Fruit fly (Drosophila melanogaster) whole organism, embryonic: Measurements from ENCODE around the gene usp.
A peak's percentile ranks its signal among the peaks of the same experiment; 100 is the strongest.

Experiments used
- Antp ChIP-seq: fragments of 200-800 bp; sonication (Bioruptor generic); optimal IDR thresholded peaks from 3 replicates; lab custom pipeline; 2016; ENCODE audit warnings: missing biosample characterization, missing genetic modification characterization
- Atf3 ChIP-seq: fragments of 200-800 bp; sonication (Bioruptor generic); optimal IDR thresholded peaks from 3 replicates; lab custom pipeline; 2016; ENCODE audit warnings: missing biosample characterization, missing genetic modification characterization
- BEAF-32 ChIP-seq: fragments of 200-800 bp; sonication (Bioruptor generic); optimal IDR thresholded peaks from 3 replicates; lab custom pipeline; 2017; ENCODE audit warnings: missing biosample characterization, missing genetic modification characterization, mild to moderate bottlenecking, moderate library complexity, missing genetic modification reagents
- CG10321 ChIP-seq: fragments of 200-800 bp; sonication (Bioruptor generic); IDR thresholded peaks from 2 replicates; pipeline ENCODE4 v1.3.6; 2022; ENCODE audit warnings: missing biosample characterization, missing genetic modification characterization
- CG10543 ChIP-seq: fragments of 200-800 bp; sonication (Bioruptor generic); optimal IDR thresholded peaks from 3 replicates; lab custom pipeline; 2017; ENCODE audit warnings: missing biosample characterization, mild to moderate bottlenecking, missing genetic modification characterization, moderate library complexity
- CG10565 ChIP-seq: fragments of 200-800 bp; sonication (Bioruptor generic); optimal IDR thresholded peaks from 3 replicates; lab custom pipeline; 2016; ENCODE audit warnings: missing biosample characterization, mild to moderate bottlenecking, missing genetic modification characterization
- CG11247 ChIP-seq: fragments of 200-800 bp; sonication (Bioruptor generic); IDR thresholded peaks from 2 replicates; pipeline ENCODE4 v1.3.6; 2022; ENCODE audit warnings: missing biosample characterization, missing genetic modification characterization
- CG12104 ChIP-seq: fragments of 200-800 bp; sonication (Bioruptor generic); optimal IDR thresholded peaks from 3 replicates; lab custom pipeline; 2016; ENCODE audit warnings: missing biosample characterization, missing genetic modification characterization
- CG12769 ChIP-seq: fragments of 200-800 bp; sonication (Bioruptor generic); optimal IDR thresholded peaks from 2 replicates; lab custom pipeline; 2019; ENCODE audit warnings: missing biosample characterization, mild to moderate bottlenecking, missing genetic modification characterization, moderate library complexity
- CG13287 ChIP-seq: fragments of 200-800 bp; sonication (Bioruptor generic); IDR thresholded peaks from 2 replicates; pipeline ENCODE4 v1.3.6; 2022; ENCODE audit warnings: missing biosample characterization, missing genetic modification characterization; ENCODE audit not compliant: partially characterized antibody
- CG13424 ChIP-seq: fragments of 200-800 bp; sonication (Bioruptor generic); optimal IDR thresholded peaks from 2 replicates; lab custom pipeline; 2019; ENCODE audit warnings: missing biosample characterization, mild to moderate bottlenecking, missing genetic modification characterization, moderate library complexity
- CG14441 ChIP-seq: fragments of 200-800 bp; sonication (Bioruptor generic); IDR thresholded peaks from 2 replicates; pipeline ENCODE4 v1.3.6; 2022; ENCODE audit warnings: missing biosample characterization, missing genetic modification characterization
- CG15601 ChIP-seq: fragments of 200-800 bp; sonication (Bioruptor generic); optimal IDR thresholded peaks from 3 replicates; lab custom pipeline; 2019; ENCODE audit warnings: missing biosample characterization, mild to moderate bottlenecking, missing genetic modification characterization, moderate library complexity
- CG17359 ChIP-seq: fragments of 200-800 bp; sonication (Bioruptor generic); optimal IDR thresholded peaks from 3 replicates; lab custom pipeline; 2018; ENCODE audit warnings: missing biosample characterization, mild to moderate bottlenecking, missing genetic modification characterization, moderate library complexity
- CG17802 ChIP-seq: fragments of 200-800 bp; sonication (Bioruptor generic); optimal IDR thresholded peaks from 2 replicates; lab custom pipeline; 2018; ENCODE audit warnings: missing biosample characterization, mild to moderate bottlenecking, missing genetic modification characterization, moderate library complexity
- CG2116 ChIP-seq: fragments of 200-800 bp; sonication (Bioruptor generic); optimal IDR thresholded peaks from 3 replicates; lab custom pipeline; 2018; ENCODE audit warnings: missing biosample characterization, mild to moderate bottlenecking, missing genetic modification characterization
- CG2199 ChIP-seq: fragments of 200-800 bp; sonication (Bioruptor generic); IDR thresholded peaks from 3 replicates; pipeline ENCODE4 v1.3.6; 2022; ENCODE audit warnings: missing biosample characterization, missing genetic modification characterization
- CG2202 ChIP-seq: fragments of 200-800 bp; sonication (Bioruptor generic); optimal IDR thresholded peaks from 2 replicates; lab custom pipeline; 2018; ENCODE audit warnings: missing biosample characterization, mild to moderate bottlenecking, missing genetic modification characterization
- CG3163 ChIP-seq: fragments of 200-800 bp; sonication (Bioruptor generic); optimal IDR thresholded peaks from 3 replicates; lab custom pipeline; 2016; ENCODE audit warnings: missing biosample characterization, missing genetic modification characterization
- CG3281 ChIP-seq: fragments of 200-800 bp; sonication (Bioruptor generic); optimal IDR thresholded peaks from 3 replicates; lab custom pipeline; 2017; ENCODE audit warnings: missing biosample characterization, mild to moderate bottlenecking, missing genetic modification characterization
- CG3407 ChIP-seq: fragments of 200-800 bp; sonication (Bioruptor generic); optimal IDR thresholded peaks from 2 replicates; lab custom pipeline; 2018; ENCODE audit warnings: missing biosample characterization, mild to moderate bottlenecking, missing genetic modification characterization
- CG34422 ChIP-seq: fragments of 200-800 bp; sonication (Bioruptor generic); IDR thresholded peaks from 3 replicates; pipeline ENCODE4 v1.3.6; 2022; ENCODE audit warnings: missing biosample characterization, missing genetic modification characterization
- CG4328 ChIP-seq: fragments of 200-800 bp; sonication (Bioruptor generic); optimal IDR thresholded peaks from 3 replicates; lab custom pipeline; 2017; ENCODE audit warnings: missing biosample characterization, missing genetic modification reagents, missing genetic modification characterization
- CG6813 ChIP-seq: fragments of 200-800 bp; sonication (Bioruptor generic); optimal IDR thresholded peaks from 2 replicates; lab custom pipeline; 2017; ENCODE audit warnings: missing biosample characterization, missing genetic modification characterization, mild to moderate bottlenecking, moderate library complexity, missing genetic modification reagents
- CG8359 ChIP-seq: fragments of 200-800 bp; sonication (Bioruptor generic); optimal IDR thresholded peaks from 2 replicates; lab custom pipeline; 2017; ENCODE audit warnings: missing biosample characterization, mild to moderate bottlenecking, missing genetic modification characterization, borderline replicate concordance
- CG9215 ChIP-seq: fragments of 200-800 bp; sonication (Bioruptor generic); IDR thresholded peaks from 2 replicates; pipeline ENCODE4 v1.3.6; 2022; ENCODE audit warnings: missing biosample characterization, missing genetic modification characterization
- CrebB ChIP-seq: fragments of 200-800 bp; sonication (Bioruptor generic); optimal IDR thresholded peaks from 3 replicates; lab custom pipeline; 2018; ENCODE audit warnings: missing biosample characterization, mild to moderate bottlenecking, missing genetic modification characterization
- Dbx ChIP-seq: fragments of 200-800 bp; sonication (Bioruptor generic); IDR thresholded peaks from 3 replicates; pipeline ENCODE4 v1.3.6; 2022; ENCODE audit warnings: missing biosample characterization, missing genetic modification characterization
- Dref ChIP-seq: fragments of 200-800 bp; sonication (Bioruptor generic); IDR thresholded peaks from 2 replicates; pipeline ENCODE4 v1.3.6; 2022; ENCODE audit warnings: missing biosample characterization, missing genetic modification characterization
- Hey ChIP-seq: fragments of 200-800 bp; sonication (Bioruptor generic); optimal IDR thresholded peaks from 3 replicates; lab custom pipeline; 2018; ENCODE audit warnings: missing biosample characterization, mild to moderate bottlenecking, missing genetic modification characterization
- HmgD ChIP-seq: fragments of 200-800 bp; sonication (Bioruptor generic); optimal IDR thresholded peaks from 3 replicates; lab custom pipeline; 2016; ENCODE audit warnings: missing biosample characterization, missing genetic modification characterization
- Hr3 ChIP-seq: fragments of 200-800 bp; sonication (Bioruptor generic); optimal IDR thresholded peaks from 3 replicates; lab custom pipeline; 2016; ENCODE audit warnings: missing biosample characterization, missing genetic modification characterization
- Meics ChIP-seq: fragments of 200-800 bp; sonication (Bioruptor generic); optimal IDR thresholded peaks from 2 replicates; lab custom pipeline; 2017; ENCODE audit warnings: missing biosample characterization, mild to moderate bottlenecking, missing genetic modification characterization
- NK7.1 ChIP-seq: fragments of 200-800 bp; sonication (Bioruptor generic); optimal IDR thresholded peaks from 3 replicates; lab custom pipeline; 2016; ENCODE audit warnings: missing biosample characterization, missing genetic modification characterization
- Sox100B ChIP-seq: fragments of 200-800 bp; sonication (Bioruptor generic); optimal IDR thresholded peaks from 3 replicates; lab custom pipeline; 2018; ENCODE audit warnings: missing biosample characterization, mild to moderate bottlenecking, missing genetic modification characterization
- ac ChIP-seq: fragments of 200-800 bp; sonication (Bioruptor generic); optimal IDR thresholded peaks from 3 replicates; lab custom pipeline; 2017; ENCODE audit warnings: missing biosample characterization, mild to moderate bottlenecking, missing genetic modification characterization
- croc ChIP-seq: fragments of 200-800 bp; sonication (Bioruptor generic); conservative IDR thresholded peaks from 3 replicates; pipeline ENCODE4 v1.3.6; 2022; ENCODE audit warnings: missing biosample characterization, missing genetic modification characterization
- da ChIP-seq: fragments of 200-800 bp; sonication (Bioruptor generic); optimal IDR thresholded peaks from 2 replicates; lab custom pipeline; 2016; ENCODE audit warnings: missing biosample characterization, missing genetic modification characterization
- fd3F ChIP-seq: fragments of 200-800 bp; sonication (Bioruptor generic); optimal IDR thresholded peaks from 2 replicates; lab custom pipeline; 2018; ENCODE audit warnings: missing biosample characterization, mild to moderate bottlenecking, missing genetic modification characterization, moderate library complexity
- gcm2 ChIP-seq: fragments of 200-800 bp; sonication (Bioruptor generic); optimal IDR thresholded peaks from 2 replicates; lab custom pipeline; 2016; ENCODE audit warnings: missing biosample characterization, missing genetic modification characterization
- gsb-n ChIP-seq: fragments of 200-800 bp; sonication (Bioruptor generic); optimal IDR thresholded peaks from 3 replicates; lab custom pipeline; 2018; ENCODE audit warnings: missing biosample characterization, mild to moderate bottlenecking, missing genetic modification characterization
- hkb ChIP-seq, 2 experiments: fragments of 200-800 bp in 1 of 2; fragments of >200 bp in 1 of 2; sonication (Bioruptor generic) in 1 of 2; IDR thresholded peaks in 1 of 2; optimal IDR thresholded peaks in 1 of 2; 2 replicates each; pipeline versions ENCODE4 v1.3.6 to Lab custom; 2017 to 2022; ENCODE audit warnings: missing biosample characterization in 1 of 2, missing genetic modification characterization in 1 of 2
- luna ChIP-seq: fragments of 200-800 bp; sonication (Bioruptor generic); optimal IDR thresholded peaks from 2 replicates; lab custom pipeline; 2016; ENCODE audit warnings: missing biosample characterization, missing genetic modification characterization
- psq ChIP-seq: fragments of 200-800 bp; sonication (Bioruptor generic); optimal IDR thresholded peaks from 2 replicates; lab custom pipeline; 2017; ENCODE audit warnings: missing biosample characterization, missing genetic modification characterization
- sim ChIP-seq: fragments of 200-800 bp; sonication (Bioruptor generic); IDR thresholded peaks from 2 replicates; pipeline ENCODE4 v1.3.6; 2022; ENCODE audit warnings: missing biosample characterization, missing genetic modification characterization
- slbo ChIP-seq: fragments of 200-800 bp; sonication (Bioruptor generic); IDR thresholded peaks from 2 replicates; pipeline ENCODE4 v1.3.6; 2022; ENCODE audit warnings: missing biosample characterization, missing genetic modification characterization
- tap ChIP-seq: fragments of 200-800 bp; optimal IDR thresholded peaks from 3 replicates; lab custom pipeline; 2019; ENCODE audit warnings: missing biosample characterization, mild to moderate bottlenecking, missing genetic modification characterization, moderate library complexity
- trh ChIP-seq: fragments of 200-800 bp; sonication (Bioruptor generic); optimal IDR thresholded peaks from 2 replicates; lab custom pipeline; 2016; ENCODE audit warnings: missing biosample characterization, missing genetic modification characterization
- zfh1 ChIP-seq: fragments of 200-800 bp; sonication (Bioruptor generic); IDR thresholded peaks from 3 replicates; pipeline ENCODE4 v1.3.6; 2022; ENCODE audit warnings: missing biosample characterization, missing genetic modification characterization

The usp gene

dm6 chrX:2009453-2010009, 32.6 kb downstream of the usp start (continued):
- TF ChIP-seq CG10543 (GFP tag; lab: Kevin White, UChicago), result peak; percentile 76
- TF ChIP-seq CG13424 (tag; lab: Kevin White, UChicago), result peak; percentile 79
- no peak for TF ChIP-seq hkb (optimal IDR thresholded peaks at IDR 0.05; lab: Kevin White, UChicago)
- TF ChIP-seq hkb (GFP tag; IDR thresholded peaks at IDR 0.05; lab: Robert Waterston, UW), result peak; percentile 49
- TF ChIP-seq CG3281 (GFP tag; lab: Kevin White, UChicago), result peak; percentile 81
- no peak; the same call in 1 of the 2 replicates for TF ChIP-seq CG10321 (GFP tag; lab: Robert Waterston, UW)
- TF ChIP-seq BEAF-32, result peak; percentile 22
- no peak for TF ChIP-seq Hey (tag; lab: Kevin White, UChicago)
- TF ChIP-seq Dbx, result peak; percentile 39; the same call in 1 of the 3 replicates
- TF ChIP-seq NK7.1 (GFP tag; lab: Kevin White, UChicago), result peak; percentile 26
- TF ChIP-seq CG2202, result peak; percentile 5
- TF ChIP-seq gcm2 (GFP tag; lab: Kevin White, UChicago), result peak; percentile 43
- TF ChIP-seq CG17359 (tag; lab: Kevin White, UChicago), result peak; percentile 61
- no peak for TF ChIP-seq CG2199 (GFP tag; lab: Robert Waterston, UW)
- TF ChIP-seq CG6813, result no peak
- no peak for TF ChIP-seq psq (GFP tag; lab: Kevin White, UChicago)
- TF ChIP-seq HmgD (GFP tag; lab: Kevin White, UChicago), result no peak
- peak; percentile 60 for TF ChIP-seq CG9215 (GFP tag; lab: Robert Waterston, UW)
- 0 out of 2 replicates have a peak, but pooled peaks have one; percentile 30 for TF ChIP-seq sim (GFP tag; lab: Robert Waterston, UW)
- peak; percentile 83 for TF ChIP-seq Sox100B
- peak; percentile 46 for TF ChIP-seq CG2116 (GFP tag; lab: Kevin White, UChicago)
- TF ChIP-seq ac (GFP tag; lab: Kevin White, UChicago), result peak; percentile 50
- TF ChIP-seq CG4328 (GFP tag; lab: Kevin White, UChicago), result peak; percentile 77
- TF ChIP-seq CG12769 (tag; lab: Kevin White, UChicago), result peak; percentile 52
- TF ChIP-seq CG15601, result peak; percentile 42
- TF ChIP-seq CG11247, result peak; percentile 23; the same call in 1 of the 2 replicates
- peak; percentile 10 for TF ChIP-seq trh (GFP tag; lab: Kevin White, UChicago)
- TF ChIP-seq CG34422 (GFP tag; lab: Robert Waterston, UW), result peak; percentile 43; the same call in 2 of the 3 replicates
- peak; percentile 28; the same call in 1 of the 2 replicates for TF ChIP-seq Dref (GFP tag; lab: Robert Waterston, UW)
- peak; percentile 68 for TF ChIP-seq Antp
- peak; percentile 90 for TF ChIP-seq CG12104 (GFP tag; lab: Kevin White, UChicago)
- TF ChIP-seq fd3F (GFP tag; lab: Kevin White, UChicago), result peak; percentile 65
- TF ChIP-seq Atf3 (GFP tag; lab: Kevin White, UChicago), result peak; percentile 57
- TF ChIP-seq da (GFP tag; lab: Kevin White, UChicago), result peak; percentile 33
- TF ChIP-seq Meics (GFP tag; lab: Kevin White, UChicago), result peak; percentile 84
- TF ChIP-seq zfh1 (GFP tag; lab: Robert Waterston, UW), result peak; percentile 55; the same call in 1 of the 3 replicates
- peak; percentile 13 for TF ChIP-seq CG3407
- TF ChIP-seq CG14441 (GFP tag; lab: Robert Waterston, UW), result peak; percentile 55
- no peak for TF ChIP-seq CG10565 (GFP tag; lab: Kevin White, UChicago)
- no peak for TF ChIP-seq CG13287 (GFP tag; lab: Robert Waterston, UW)
- TF ChIP-seq luna (GFP tag; lab: Kevin White, UChicago), result no peak
- TF ChIP-seq CG8359 (GFP tag; lab: Kevin White, UChicago), result peak; percentile 51
- peak; percentile 25 for TF ChIP-seq tap (tag; lab: Kevin White, UChicago)
- TF ChIP-seq croc (GFP tag; lab: Robert Waterston, UW), result 0 out of 3 replicates have a peak, but pooled peaks have one; percentile 32
- TF ChIP-seq CG3163 (GFP tag; lab: Kevin White, UChicago), result no peak
- TF ChIP-seq slbo (GFP tag; lab: Robert Waterston, UW), result peak; percentile 74
- TF ChIP-seq CrebB (tag; lab: Kevin White, UChicago), result no peak
- peak; percentile 13 for TF ChIP-seq CG17802 (tag; lab: Kevin White, UChicago)
- TF ChIP-seq gsb-n (tag; lab: Kevin White, UChicago), result peak; percentile 57
- peak; percentile 77 for TF ChIP-seq Hr3 (GFP tag; lab: Kevin White, UChicago)
